Worm (Caenorhabditis elegans): ENCODE data around the gene R07B1.11.

DNA sequence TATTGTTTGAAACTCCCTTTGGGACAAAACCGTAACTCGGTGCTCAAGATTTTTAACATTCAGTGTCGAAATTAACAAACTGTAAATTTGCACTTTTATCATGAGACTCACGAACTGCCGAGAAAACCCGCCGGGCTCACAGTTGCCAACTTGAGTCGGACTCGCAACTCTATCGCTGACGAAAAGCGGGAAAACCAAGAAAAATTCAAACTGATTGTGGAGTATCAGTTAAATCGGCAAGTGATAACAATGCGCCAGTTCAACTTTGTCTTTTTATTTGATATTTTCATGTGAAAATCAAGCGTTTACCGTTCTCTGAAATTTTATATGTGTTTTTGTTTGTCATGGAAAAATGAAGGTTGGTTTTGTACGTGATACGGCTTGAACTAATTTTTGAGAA is 25.9 kb downstream of the R07B1.11 start:
- no peak for TF ChIP-seq egl-27 (tag; optimal IDR thresholded peaks at IDR 0.05)
- TF ChIP-seq nhr-41 (GFP tag; IDR thresholded peaks at IDR 0.05) = no peak
- no peak for TF ChIP-seq F26F4.8 (GFP tag; conservative IDR thresholded peaks at IDR 0.05)

Measured in whole organism, L4 larva.